Worm (Caenorhabditis elegans) whole organism, late embryonic: ENCODE results near the gene chat-1.

ENCODE experiments used
- C38D4.7 ChIP-seq: fragments of 200-800 bp; sonication (Bioruptor generic); optimal IDR thresholded peaks from 2 replicates; lab custom pipeline; 2018; ENCODE audit warnings: mild to moderate bottlenecking, missing genetic modification characterization, moderate library complexity, missing compliant biosample characterization
- K02D7.2 ChIP-seq: sonication (generic microtip); optimal IDR thresholded peaks from 2 replicates; lab custom pipeline; 2017; ENCODE audit warnings: mild to moderate bottlenecking, missing genetic modification characterization, missing compliant biosample characterization
- K09A11.1 ChIP-seq: sonication (generic microtip); optimal IDR thresholded peaks from 2 replicates; lab custom pipeline; 2017; ENCODE audit warnings: antibody characterized with exemption, mild to moderate bottlenecking, missing genetic modification characterization, missing compliant biosample characterization; ENCODE audit not compliant: insufficient read depth
- ama-1 ChIP-seq: fragments of 150-350 bp; optimal IDR thresholded peaks from 2 replicates; lab custom pipeline; 2014
- ceh-18 ChIP-seq: sonication (generic microtip); optimal IDR thresholded peaks from 2 replicates; lab custom pipeline; 2016; ENCODE audit warnings: missing genetic modification characterization, missing compliant biosample characterization
- ceh-2 ChIP-seq: sonication (generic microtip); optimal IDR thresholded peaks from 2 replicates; lab custom pipeline; 2016; ENCODE audit warnings: missing genotype, missing genetic modification characterization, missing compliant biosample characterization
- ceh-22 ChIP-seq: sonication (generic microtip); optimal IDR thresholded peaks from 2 replicates; lab custom pipeline; 2017; ENCODE audit warnings: missing biosample characterization, missing genetic modification characterization
- ceh-30 ChIP-seq: fragments of 150-350 bp; optimal IDR thresholded peaks from 2 replicates; lab custom pipeline; 2014; ENCODE audit warnings: missing biosample characterization, missing genetic modification characterization
- ceh-34 ChIP-seq: sonication (generic microtip); optimal IDR thresholded peaks from 2 replicates; lab custom pipeline; 2016; ENCODE audit warnings: mild to moderate bottlenecking, missing genetic modification characterization, missing compliant biosample characterization
- ceh-9 ChIP-seq: sonication (generic microtip); optimal IDR thresholded peaks from 2 replicates; lab custom pipeline; 2016; ENCODE audit warnings: mild to moderate bottlenecking, missing genetic modification characterization, inconsistent platforms, missing compliant biosample characterization
- dmd-4 ChIP-seq: sonication (generic microtip); optimal IDR thresholded peaks from 2 replicates; lab custom pipeline; 2016; ENCODE audit warnings: borderline replicate concordance, missing genetic modification characterization, missing compliant biosample characterization
- elt-2 ChIP-seq: sonication (generic microtip); optimal IDR thresholded peaks from 2 replicates; lab custom pipeline; 2016; ENCODE audit warnings: missing genetic modification reagents, missing genetic modification characterization, missing compliant biosample characterization
- elt-4 ChIP-seq: sonication (generic microtip); optimal IDR thresholded peaks from 2 replicates; lab custom pipeline; 2016; ENCODE audit warnings: missing genetic modification characterization, missing compliant biosample characterization
- ets-4 ChIP-seq: sonication (generic microtip); optimal IDR thresholded peaks from 2 replicates; lab custom pipeline; 2016; ENCODE audit warnings: missing genetic modification characterization, missing compliant biosample characterization
- eyg-1 ChIP-seq: sonication (generic microtip); optimal IDR thresholded peaks from 2 replicates; lab custom pipeline; 2016; ENCODE audit warnings: missing genotype, missing genetic modification characterization, missing compliant biosample characterization
- fax-1 ChIP-seq: sonication (generic microtip); optimal IDR thresholded peaks from 2 replicates; lab custom pipeline; 2016; ENCODE audit warnings: missing genotype, missing genetic modification characterization, missing compliant biosample characterization
- fkh-10 ChIP-seq: fragments of 150-350 bp; optimal IDR thresholded peaks from 2 replicates; lab custom pipeline; 2014; ENCODE audit warnings: missing biosample characterization, missing genetic modification reagents, missing genetic modification characterization
- fkh-6 ChIP-seq: sonication (generic microtip); optimal IDR thresholded peaks from 2 replicates; lab custom pipeline; 2016; ENCODE audit warnings: missing genetic modification characterization, missing compliant biosample characterization
- gmeb-2 ChIP-seq: sonication (generic microtip); optimal IDR thresholded peaks from 2 replicates; lab custom pipeline; 2016; ENCODE audit warnings: missing genetic modification characterization, inconsistent platforms, missing compliant biosample characterization
- hlh-15 ChIP-seq: sonication (generic microtip); optimal IDR thresholded peaks from 2 replicates; lab custom pipeline; 2016; ENCODE audit warnings: missing genetic modification characterization, missing compliant biosample characterization
- lin-11 ChIP-seq: fragments of 200-800 bp; sonication (Bioruptor generic); optimal IDR thresholded peaks from 2 replicates; lab custom pipeline; 2018; ENCODE audit warnings: mild to moderate bottlenecking, missing genetic modification characterization, missing compliant biosample characterization
- madf-2 ChIP-seq: sonication (generic microtip); optimal IDR thresholded peaks from 2 replicates; lab custom pipeline; 2017; ENCODE audit warnings: missing genetic modification characterization, missing compliant biosample characterization
- nfya-1 ChIP-seq: sonication (generic microtip); optimal IDR thresholded peaks from 2 replicates; lab custom pipeline; 2017; ENCODE audit warnings: missing genetic modification characterization, mild to moderate bottlenecking, missing compliant biosample characterization, antibody characterized with exemption, moderate library complexity
- nhr-11 ChIP-seq: fragments of 150-350 bp; optimal IDR thresholded peaks from 2 replicates; lab custom pipeline; 2014; ENCODE audit warnings: missing biosample characterization, missing genetic modification characterization
- pag-3 ChIP-seq: sonication (generic microtip); optimal IDR thresholded peaks from 2 replicates; lab custom pipeline; 2016; ENCODE audit warnings: missing compliant biosample characterization, missing genetic modification characterization, borderline replicate concordance
- pat-9 ChIP-seq: fragments of 200-800 bp; sonication (Bioruptor generic); optimal IDR thresholded peaks from 2 replicates; lab custom pipeline; 2018; ENCODE audit warnings: mild to moderate bottlenecking, missing genetic modification characterization, moderate library complexity, missing compliant biosample characterization
- pax-1 ChIP-seq: fragments of 150-350 bp; optimal IDR thresholded peaks from 2 replicates; lab custom pipeline; 2014; ENCODE audit warnings: missing biosample characterization, missing genetic modification characterization
- pha-2 ChIP-seq: sonication (generic microtip); optimal IDR thresholded peaks from 2 replicates; lab custom pipeline; 2017; ENCODE audit warnings: mild to moderate bottlenecking, missing genetic modification characterization, missing compliant biosample characterization
- pqm-1 ChIP-seq: sonication (generic microtip); optimal IDR thresholded peaks from 2 replicates; lab custom pipeline; 2016; ENCODE audit warnings: missing genetic modification characterization, missing compliant biosample characterization
- sdc-2 ChIP-seq: sonication (generic microtip); optimal IDR thresholded peaks from 2 replicates; lab custom pipeline; 2016; ENCODE audit warnings: missing genotype, missing genetic modification characterization, missing compliant biosample characterization
- sox-2 ChIP-seq: fragments of 200-800 bp; sonication (Bioruptor generic); IDR thresholded peaks from 2 replicates; pipeline ENCODE4 v1.3.6; 2022; ENCODE audit warnings: missing genetic modification reagents, missing genetic modification characterization, missing compliant biosample characterization
- tbx-2 ChIP-seq: sonication (generic microtip); optimal IDR thresholded peaks from 2 replicates; lab custom pipeline; 2016; ENCODE audit warnings: missing genetic modification characterization, missing compliant biosample characterization
- tbx-7 ChIP-seq: sonication (generic microtip); optimal IDR thresholded peaks from 2 replicates; lab custom pipeline; 2016; ENCODE audit warnings: missing genotype, missing genetic modification characterization, missing compliant biosample characterization
- ttx-3 ChIP-seq: sonication (generic microtip); optimal IDR thresholded peaks from 2 replicates; lab custom pipeline; 2016; ENCODE audit warnings: missing genetic modification reagents, missing genetic modification characterization, missing compliant biosample characterization
- unc-3 ChIP-seq, 2 experiments: fragments of 200-800 bp in 1 of 2; sonication (Bioruptor generic) in 1 of 2; sonication (generic microtip) in 1 of 2; conservative IDR thresholded peaks in 1 of 2; optimal IDR thresholded peaks in 1 of 2; 2 replicates each; pipeline versions ENCODE4 v1.3.6 to Lab custom; 2016 to 2022; ENCODE audit warnings: missing compliant biosample characterization in 2 of 2, missing genetic modification characterization in 2 of 2, missing genetic modification reagents in 1 of 2
- unc-42 ChIP-seq: sonication (generic microtip); optimal IDR thresholded peaks from 2 replicates; lab custom pipeline; 2016; ENCODE audit warnings: missing genotype, missing genetic modification characterization, missing compliant biosample characterization
- zip-5 ChIP-seq: sonication (generic microtip); optimal IDR thresholded peaks from 2 replicates; lab custom pipeline; 2016; ENCODE audit warnings: missing genetic modification characterization, missing compliant biosample characterization

Gene chat-1

DNA sequence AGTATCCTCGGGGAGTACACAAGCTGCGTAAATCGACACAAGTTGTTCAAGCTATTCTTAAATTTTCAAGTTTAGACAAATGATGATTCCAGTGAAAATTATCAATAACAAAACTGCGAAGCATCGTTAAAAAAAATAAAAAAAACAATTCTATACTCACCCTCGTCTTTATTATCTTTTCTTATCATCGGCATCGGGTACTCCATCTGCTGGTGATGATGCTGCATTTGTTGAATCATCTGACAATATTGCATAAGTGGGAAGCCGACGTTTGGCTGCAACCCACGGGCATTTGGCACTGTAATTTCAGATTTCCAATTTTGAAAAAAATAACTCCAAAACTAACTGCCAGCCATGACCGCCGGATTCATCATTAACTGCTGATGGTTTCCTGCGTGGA is 34.2 kb downstream of the chat-1 start:
- TF ChIP-seq tbx-2 (tag; lab: Kevin White, UChicago) (no peak), sdc-2 (tag; lab: Kevin White, UChicago) (no peak), elt-4 (no peak), gmeb-2 (no peak), unc-3 (GFP tag; conservative IDR thresholded peaks at IDR 0.05; lab: Robert Waterston, UW) (no peak), unc-3 (tag; optimal IDR thresholded peaks at IDR 0.05; lab: Kevin White, UChicago) (no peak), nfya-1 (tag; lab: Kevin White, UChicago) (no peak), fkh-6 (tag; lab: Kevin White, UChicago) (no peak), pag-3 (tag; lab: Kevin White, UChicago) (no peak), hlh-15 (tag; lab: Kevin White, UChicago) (no peak), ceh-22 (tag; lab: Kevin White, UChicago) (no peak), ceh-18 (no peak), pha-2 (tag; lab: Kevin White, UChicago) (no peak), pat-9 (tag; lab: Kevin White, UChicago) (no peak), unc-42 (tag; lab: Kevin White, UChicago) (no peak), pax-1 (tag; lab: Kevin White, UChicago) (no peak), ceh-2 (tag; lab: Kevin White, UChicago) (no peak), tbx-7 (tag; lab: Kevin White, UChicago) (no peak)

ce11 chrIV:4482531-4482930 is 35.4 kb downstream of the chat-1 start, which contains the start of gene M01H9.4:
M01H9.4 (minus strand) TSS chrIV:4482909.
- TF ChIP-seq elt-2 (tag; lab: Kevin White, UChicago) (peak; percentile 98), pqm-1 (tag; lab: Kevin White, UChicago) (peak; percentile 4), ceh-18 (no peak), K02D7.2 (no peak), K09A11.1 (tag; lab: Kevin White, UChicago) (no peak), dmd-4 (no peak), sox-2 (GFP tag; lab: Robert Waterston, UW) (no peak), fkh-10 (GFP tag; lab: Kevin White, UChicago) (no peak)

ce11 chrIV:4484555-4484954 is 37.4 kb downstream of the chat-1 start:
- TF ChIP-seq pqm-1 (tag; lab: Kevin White, UChicago): no peak
- TF ChIP-seq fax-1 (tag; lab: Kevin White, UChicago): no peak
- no peak for TF ChIP-seq ets-4 (tag; lab: Kevin White, UChicago)
- no peak for TF ChIP-seq ama-1 (lab: Kevin White, UChicago)
- no peak for TF ChIP-seq elt-4
- TF ChIP-seq ceh-9 (tag; lab: Kevin White, UChicago): no peak
- TF ChIP-seq nhr-11 (tag; lab: Kevin White, UChicago): no peak
- no peak for TF ChIP-seq fkh-10 (GFP tag; lab: Kevin White, UChicago)
- no peak for TF ChIP-seq ttx-3

DNA sequence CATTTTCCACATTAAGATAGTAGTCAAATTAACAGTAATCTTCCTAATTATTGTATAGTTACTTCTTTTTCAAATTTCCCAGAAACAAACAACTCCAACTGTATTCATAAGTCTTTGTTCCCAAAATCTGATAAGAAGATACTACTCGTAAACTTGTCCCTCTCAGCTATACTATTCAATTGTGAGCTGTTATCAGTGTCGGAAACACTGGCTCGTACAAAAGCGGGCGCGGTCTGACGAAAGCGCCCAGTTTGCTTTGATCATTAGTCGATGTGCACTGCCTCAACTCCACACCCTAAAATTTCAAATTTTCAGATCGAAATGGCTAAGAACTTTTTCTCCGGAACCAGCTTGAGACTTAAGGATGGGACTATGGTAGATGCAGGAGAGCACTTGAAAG is 39.6 kb downstream of the chat-1 start, which contains the start of gene trx-3:
trx-3 (plus strand) TSS at position 291 of the 400 bp plus-strand sequence.
- no peak for TF ChIP-seq pax-1 (tag; lab: Kevin White, UChicago)
- TF ChIP-seq tbx-7 (tag; lab: Kevin White, UChicago): no peak
- no peak for TF ChIP-seq C38D4.7 (GFP tag; lab: Kevin White, UChicago)
- no peak for TF ChIP-seq ceh-30
- TF ChIP-seq lin-11 (tag; lab: Kevin White, UChicago): no peak
- no peak for TF ChIP-seq eyg-1 (tag; lab: Kevin White, UChicago)
- TF ChIP-seq ceh-18: no peak
- TF ChIP-seq ceh-2 (tag; lab: Kevin White, UChicago): no peak
- no peak for TF ChIP-seq madf-2
- no peak for TF ChIP-seq ceh-34 (tag; lab: Kevin White, UChicago)
- no peak for TF ChIP-seq zip-5
- no peak for TF ChIP-seq pag-3 (tag; lab: Kevin White, UChicago)
- TF ChIP-seq hlh-15 (tag; lab: Kevin White, UChicago): no peak
